Fruit fly (Drosophila melanogaster) whole organism, prepupa: Measurements from ENCODE around the gene CG32483.

ENCODE experiments used
- CG10631 ChIP-seq: fragments of 200-800 bp; sonication (Bioruptor generic); optimal IDR thresholded peaks from 2 replicates; lab custom pipeline; 2016; ENCODE audit warnings: missing biosample characterization, missing genetic modification characterization
- CG16779 ChIP-seq: fragments of 200-800 bp; sonication (Bioruptor generic); optimal IDR thresholded peaks from 3 replicates; lab custom pipeline; 2017; ENCODE audit warnings: missing biosample characterization, mild to moderate bottlenecking, missing genetic modification characterization
- CG3032 ChIP-seq: fragments of 200-800 bp; optimal IDR thresholded peaks from 2 replicates; lab custom pipeline; 2019; ENCODE audit warnings: missing biosample characterization, mild to moderate bottlenecking, missing genetic modification characterization, moderate library complexity
- CG6792 ChIP-seq: fragments of 200-800 bp; sonication (Bioruptor generic); optimal IDR thresholded peaks from 3 replicates; lab custom pipeline; 2016; ENCODE audit warnings: missing biosample characterization, missing genetic modification characterization
- Eip78C ChIP-seq: fragments of 200-800 bp; sonication (Bioruptor generic); peaks from one replicate; lab custom pipeline; 2016; ENCODE audit warnings: missing biosample characterization, missing genetic modification characterization
- OdsH ChIP-seq: fragments of 200-800 bp; sonication (Bioruptor generic); optimal IDR thresholded peaks from 3 replicates; lab custom pipeline; 2016; ENCODE audit warnings: missing biosample characterization, missing genetic modification characterization
- ss ChIP-seq, 2 experiments: fragments of 200-800 bp; sonication (Bioruptor generic); optimal IDR thresholded peaks; 2 replicates in 1 of 2; 3 replicates in 1 of 2; lab custom pipeline; 2017 to 2018; ENCODE audit warnings: mild to moderate bottlenecking in 2 of 2, missing biosample characterization in 2 of 2, missing genetic modification characterization in 2 of 2, moderate library complexity in 1 of 2

dm6 chr3L:697055-697427 lies 7.2 kb upstream of the CG32483 start:
- TF ChIP-seq CG10631 (GFP tag; lab: Kevin White, UChicago) (no peak), OdsH (no peak), CG6792 (GFP tag; lab: Kevin White, UChicago) (no peak), CG3032 (no peak), Eip78C (GFP tag; lab: Kevin White, UChicago) (no peak), CG16779 (tag; lab: Kevin White, UChicago) (no peak), ss (GFP tag; optimal IDR thresholded peaks at IDR 0.05; lab: Kevin White, UChicago) (no peak)
